Worm (Caenorhabditis elegans) whole organism, L1 larva: ENCODE measurements around the gene idpc-2.

Experiments
- ceh-82 ChIP-seq, 3 experiments: fragments of 150-350 bp in 1 of 3; sonication (generic microtip) in 2 of 3; optimal IDR thresholded peaks; 2 replicates each; lab custom pipeline; 2014 to 2017; ENCODE audit warnings: missing biosample characterization in 3 of 3, missing genetic modification characterization in 3 of 3
- lin-13 ChIP-seq: fragments of 150-350 bp; optimal IDR thresholded peaks from 2 replicates; lab custom pipeline; 2014; ENCODE audit warnings: missing biosample characterization, missing genetic modification reagents, missing genetic modification characterization
- lin-35 ChIP-seq, 2 experiments: fragments of 150-350 bp; optimal IDR thresholded peaks; 2 replicates each; lab custom pipeline; 2014; ENCODE audit warnings: missing biosample characterization in 2 of 2, missing genetic modification characterization in 2 of 2, missing genetic modification reagents in 2 of 2
- nhr-76 ChIP-seq: sonication (generic microtip); optimal IDR thresholded peaks from 2 replicates; lab custom pipeline; 2017; ENCODE audit warnings: missing biosample characterization, missing genetic modification characterization
- sox-4 ChIP-seq: sonication (generic microtip); optimal IDR thresholded peaks from 2 replicates; lab custom pipeline; 2016; ENCODE audit warnings: missing genetic modification characterization, missing compliant biosample characterization
- sptf-1 ChIP-seq: fragments of 150-350 bp; optimal IDR thresholded peaks from 2 replicates; lab custom pipeline; 2014; ENCODE audit warnings: missing biosample characterization, missing genetic modification characterization
- swsn-7 ChIP-seq: sonication (generic microtip); optimal IDR thresholded peaks from 2 replicates; lab custom pipeline; 2016; ENCODE audit warnings: missing genetic modification characterization, missing compliant biosample characterization

- TF ChIP-seq ceh-82 (tag; optimal IDR thresholded peaks at IDR 0.05; lab: Kevin White, UChicago) (no peak), nhr-76 (tag; lab: Kevin White, UChicago) (no peak), lin-35 (GFP tag; optimal IDR thresholded peaks at IDR 0.05; lab: Kevin White, UChicago) (no peak), lin-13 (GFP tag; lab: Kevin White, UChicago) (no peak), sptf-1 (tag; lab: Kevin White, UChicago) (no peak), sox-4 (tag; lab: Kevin White, UChicago) (no peak), swsn-7 (tag; lab: Kevin White, UChicago) (no peak)
Measured at ce11 chrV:8621213-8621612, at the start of gene idpc-2.
